Fruit fly (Drosophila melanogaster): ENCODE measurements around the gene CG14810.

CG14810 gene

dm6 chrX:1773532-1774346 is 46.4 kb downstream of the CG14810 start, which contains the start of the genes prage and Adar (continued):
- TF ChIP-seq CG1602 (GFP tag; optimal IDR thresholded peaks at IDR 0.05) (no peak), CG3163 (GFP tag; optimal IDR thresholded peaks at IDR 0.05) (no peak), Ets65A (GFP tag) (peak; percentile 90), CG11695 (GFP tag; IDR thresholded peaks at IDR 0.05) (no peak), Mrtf (GFP tag; IDR thresholded peaks at IDR 0.05) (no peak), lbe (GFP tag; optimal IDR thresholded peaks at IDR 0.05) (no peak), tap (tag; optimal IDR thresholded peaks at IDR 0.05) (no peak), dati (GFP tag; IDR thresholded peaks at IDR 0.05) (no peak), inv (GFP tag; IDR thresholded peaks at IDR 0.05; ENCODE audit: partially characterized antibody) (peak; percentile 78), CG10431 (GFP tag; optimal IDR thresholded peaks at IDR 0.05) (no peak), CG4328 (GFP tag; optimal IDR thresholded peaks at IDR 0.05) (no peak), zen2 (GFP tag; IDR thresholded peaks at IDR 0.05; ENCODE audit: partially characterized antibody) (peak; percentile 80), CG2678 (tag; optimal IDR thresholded peaks at IDR 0.05) (no peak), CG9797 (GFP tag; optimal IDR thresholded peaks at IDR 0.05) (no peak)

- TF ChIP-seq pan (optimal IDR thresholded peaks at IDR 0.05) (no peak), pan (GFP tag; optimal IDR thresholded peaks at IDR 0.05 in 1 of 2, IDR thresholded peaks at IDR 0.05 in 1 of 2) (peak in 1 of 2 experiments; percentile 18), Nf-YB (GFP tag; optimal IDR thresholded peaks at IDR 0.05) (no peak), Mrtf (GFP tag; IDR thresholded peaks at IDR 0.05) (no peak), CG2712 (tag; optimal IDR thresholded peaks at IDR 0.05) (peak; percentile 18), zfh2 (GFP tag; optimal IDR thresholded peaks at IDR 0.05) (no peak), ssp (GFP tag; IDR thresholded peaks at IDR 0.05) (no peak), inv (GFP tag; IDR thresholded peaks at IDR 0.05; ENCODE audit: partially characterized antibody) (peak; percentile 31; the same call in 1 of the 2 replicates), Nf-YC (tag; optimal IDR thresholded peaks at IDR 0.05) (no peak), Hmx (GFP tag; optimal IDR thresholded peaks at IDR 0.05) (no peak), CG10267 (tag; optimal IDR thresholded peaks at IDR 0.05) (peak; percentile 16), CG7271 (tag; optimal IDR thresholded peaks at IDR 0.05) (no peak), Mes4 (GFP tag; optimal IDR thresholded peaks at IDR 0.05) (no peak), CG14667 (GFP tag; IDR thresholded peaks at IDR 0.05) (no peak), CrebB (tag; optimal IDR thresholded peaks at IDR 0.05) (no peak), CG1603 (tag; optimal IDR thresholded peaks at IDR 0.05) (peak; percentile 47), Ets97D (GFP tag; optimal IDR thresholded peaks at IDR 0.05) (peak; percentile 63), CG9876 (GFP tag; optimal IDR thresholded peaks at IDR 0.05) (no peak), CG5953 (GFP tag; IDR thresholded peaks at IDR 0.05) (no peak), sima (GFP tag; optimal IDR thresholded peaks at IDR 0.05) (no peak), YL-1 (GFP tag; optimal IDR thresholded peaks at IDR 0.05) (no peak), CG12219 (GFP tag; optimal IDR thresholded peaks at IDR 0.05) (no peak), p53 (GFP tag; optimal IDR thresholded peaks at IDR 0.05) (no peak), E2f2 (GFP tag; IDR thresholded peaks at IDR 0.05) (0 out of 2 replicates have a peak, but pooled peaks have one; percentile 36), CG9932 (GFP tag; IDR thresholded peaks at IDR 0.05) (peak; percentile 44), dan (GFP tag; IDR thresholded peaks at IDR 0.05) (no peak), CG33213 (GFP tag; optimal IDR thresholded peaks at IDR 0.05) (peak; percentile 66), CG6654 (GFP tag; optimal IDR thresholded peaks at IDR 0.05) (no peak), Taf1 (GFP tag; IDR thresholded peaks at IDR 0.05) (no peak), abd-A (tag; optimal IDR thresholded peaks at IDR 0.05) (peak; percentile 68), CTCF (GFP tag; optimal IDR thresholded peaks at IDR 0.05) (peak; percentile 95), danr (GFP tag; IDR thresholded peaks at IDR 0.05) (no peak), Side (GFP tag; optimal IDR thresholded peaks at IDR 0.05) (no peak), CG10147 (GFP tag; optimal IDR thresholded peaks at IDR 0.05) (peak; percentile 28), CG11398 (GFP tag; optimal IDR thresholded peaks at IDR 0.05) (no peak), Doc2 (GFP tag; IDR thresholded peaks at IDR 0.05) (no peak), CG17802 (tag; optimal IDR thresholded peaks at IDR 0.05) (no peak), CG17829 (tag; optimal IDR thresholded peaks at IDR 0.05) (peak; percentile 33)
Measured at dm6 chrX:1772626-1773025, 47.5 kb downstream of the CG14810 start.

All from whole organism, embryonic.